Fruit fly (Drosophila melanogaster): ENCODE measurements around the gene CG14537.

- no peak for TF ChIP-seq toe (GFP tag; optimal IDR thresholded peaks at IDR 0.05)
- no peak for TF ChIP-seq CG33017 (tag; optimal IDR thresholded peaks at IDR 0.05)
- no peak for TF ChIP-seq bab1 (GFP tag; optimal IDR thresholded peaks at IDR 0.05)
- no peak for TF ChIP-seq tj (GFP tag; optimal IDR thresholded peaks at IDR 0.05)
These were observed 19.4 kb upstream of the CG14537 start, which contains the start of gene CG7115 for dm6 chr2L:7820851-7821250.

All from whole organism, adult.